Worm (Caenorhabditis elegans): ENCODE data around the gene ZK742.3.
A peak's percentile ranks its signal among the peaks of the same experiment; 100 is the strongest.

Gene ZK742.3

DNA sequence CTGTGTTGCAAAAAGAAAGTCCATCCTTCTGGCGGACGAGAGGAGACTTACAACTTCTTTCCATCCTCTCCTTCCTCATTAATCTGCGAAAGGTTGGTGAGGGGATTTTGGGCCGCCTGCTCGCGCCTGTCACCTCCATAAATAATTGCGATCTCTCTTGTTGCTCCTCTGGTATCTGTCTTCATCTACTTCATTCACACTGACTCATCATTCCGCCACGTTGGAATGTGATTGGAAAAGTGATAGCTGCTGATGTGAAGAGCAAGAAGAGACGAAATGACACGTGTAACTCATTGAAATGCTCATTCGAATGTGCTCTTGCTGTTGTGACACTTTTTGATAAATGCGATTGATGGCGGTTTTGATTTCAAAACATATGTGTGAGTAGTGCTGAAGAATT, 12.9 kb upstream of the ZK742.3 start:
- TF ChIP-seq unc-62 (GFP tag; optimal IDR thresholded peaks at IDR 0.05): peak; percentile 8
- TF ChIP-seq ztf-4 (tag; optimal IDR thresholded peaks at IDR 0.05): no peak
- peak; percentile 84 for TF ChIP-seq nhr-129 (tag; optimal IDR thresholded peaks at IDR 0.05)
- peak; percentile 56 for TF ChIP-seq mab-5 (tag; optimal IDR thresholded peaks at IDR 0.05)
- peak; percentile 19 for TF ChIP-seq egl-27 (tag; optimal IDR thresholded peaks at IDR 0.05)
- TF ChIP-seq sma-9 (GFP tag; optimal IDR thresholded peaks at IDR 0.05): peak; percentile 32
- no peak for TF ChIP-seq sma-9 (tag; optimal IDR thresholded peaks at IDR 0.05)
- TF ChIP-seq crh-2 (tag; optimal IDR thresholded peaks at IDR 0.05): peak; percentile 60
- TF ChIP-seq unc-55 (GFP tag; optimal IDR thresholded peaks at IDR 0.05): no peak
- TF ChIP-seq lsy-2 (tag; optimal IDR thresholded peaks at IDR 0.05): peak in 1 of 2 experiments; percentile 57
- peak; percentile 82 for TF ChIP-seq F13H6.1 (tag; optimal IDR thresholded peaks at IDR 0.05)
- no peak for TF ChIP-seq ceh-82 (tag; optimal IDR thresholded peaks at IDR 0.05)
- peak; percentile 37 for TF ChIP-seq C34F6.9 (tag; optimal IDR thresholded peaks at IDR 0.05)

- TF ChIP-seq unc-55 (GFP tag; optimal IDR thresholded peaks at IDR 0.05) (peak; percentile 71), nhr-129 (tag; optimal IDR thresholded peaks at IDR 0.05) (peak; percentile 24), nhr-23 (tag; optimal IDR thresholded peaks at IDR 0.05) (no peak), R02D3.7 (tag; optimal IDR thresholded peaks at IDR 0.05) (no peak), Y55F3AM.14 (GFP tag; optimal IDR thresholded peaks at IDR 0.05) (no peak), lsy-2 (tag; optimal IDR thresholded peaks at IDR 0.05) (peak in 1 of 2 experiments; percentile 64), elt-3 (tag; optimal IDR thresholded peaks at IDR 0.05) (no peak), C34F6.9 (tag; optimal IDR thresholded peaks at IDR 0.05) (peak; percentile 71), crh-2 (tag; optimal IDR thresholded peaks at IDR 0.05) (peak; percentile 47), nhr-12 (tag; optimal IDR thresholded peaks at IDR 0.05) (no peak), lin-13 (GFP tag; optimal IDR thresholded peaks at IDR 0.05) (no peak), fos-1 (tag; optimal IDR thresholded peaks at IDR 0.05) (peak; percentile 50), peb-1 (tag; optimal IDR thresholded peaks at IDR 0.05) (no peak), skn-1 (tag; optimal IDR thresholded peaks at IDR 0.05) (no peak), aly-2 (tag; optimal IDR thresholded peaks at IDR 0.05) (no peak), alr-1 (tag; optimal IDR thresholded peaks at IDR 0.05) (no peak), unc-62 (GFP tag; optimal IDR thresholded peaks at IDR 0.05) (no peak), dmd-4 (tag; optimal IDR thresholded peaks at IDR 0.05) (no peak), sem-4 (tag; optimal IDR thresholded peaks at IDR 0.05) (no peak), ztf-1 (GFP tag; conservative IDR thresholded peaks at IDR 0.05) (no peak), ama-1 (optimal IDR thresholded peaks at IDR 0.05) (no peak), mbf-1 (tag; optimal IDR thresholded peaks at IDR 0.05) (no peak), snpc-4 (tag; optimal IDR thresholded peaks at IDR 0.05) (no peak), elt-1 (tag; optimal IDR thresholded peaks at IDR 0.05) (no peak), nhr-25 (tag; optimal IDR thresholded peaks at IDR 0.05) (no peak), nhr-21 (tag; optimal IDR thresholded peaks at IDR 0.05) (no peak), nhr-10 (tag; optimal IDR thresholded peaks at IDR 0.05) (no peak), nhr-6 (tag; optimal IDR thresholded peaks at IDR 0.05) (no peak), blmp-1 (tag; optimal IDR thresholded peaks at IDR 0.05; ENCODE audit: insufficient read depth) (no peak), sma-3 (GFP tag; optimal IDR thresholded peaks at IDR 0.05) (peak; percentile 45), zag-1 (tag; optimal IDR thresholded peaks at IDR 0.05) (no peak), mdl-1 (tag; optimal IDR thresholded peaks at IDR 0.05) (no peak), egl-27 (tag; optimal IDR thresholded peaks at IDR 0.05) (no peak), ZK546.5 (tag; optimal IDR thresholded peaks at IDR 0.05) (no peak), mab-5 (tag; optimal IDR thresholded peaks at IDR 0.05) (no peak), ztf-4 (tag; optimal IDR thresholded peaks at IDR 0.05) (no peak), unc-39 (tag; optimal IDR thresholded peaks at IDR 0.05) (no peak), nhr-11 (tag; optimal IDR thresholded peaks at IDR 0.05) (no peak), sma-9 (GFP tag; optimal IDR thresholded peaks at IDR 0.05) (peak; percentile 7), sma-9 (tag; optimal IDR thresholded peaks at IDR 0.05) (no peak), nhr-77 (tag; optimal IDR thresholded peaks at IDR 0.05) (no peak), lin-39 (tag; optimal IDR thresholded peaks at IDR 0.05) (no peak), lin-11 (tag; optimal IDR thresholded peaks at IDR 0.05) (no peak), ceh-82 (tag; optimal IDR thresholded peaks at IDR 0.05) (no peak), F13H6.1 (tag; optimal IDR thresholded peaks at IDR 0.05) (no peak), nhr-237 (tag; optimal IDR thresholded peaks at IDR 0.05) (no peak), ceh-16 (tag; optimal IDR thresholded peaks at IDR 0.05) (no peak), gmeb-1 (tag; optimal IDR thresholded peaks at IDR 0.05) (peak; percentile 27), ztf-11 (tag; optimal IDR thresholded peaks at IDR 0.05) (no peak)
These were observed 10.6 kb upstream of the ZK742.3 start, which contains the start of gene lbp-4 for ce11 chrV:7820270-7820669. lbp-4 (plus strand) TSS chrV:7820578.

Data from whole organism, L2 larva.